Worm (Caenorhabditis elegans): ENCODE measurements around the gene cfz-2.

Gene cfz-2

DNA sequence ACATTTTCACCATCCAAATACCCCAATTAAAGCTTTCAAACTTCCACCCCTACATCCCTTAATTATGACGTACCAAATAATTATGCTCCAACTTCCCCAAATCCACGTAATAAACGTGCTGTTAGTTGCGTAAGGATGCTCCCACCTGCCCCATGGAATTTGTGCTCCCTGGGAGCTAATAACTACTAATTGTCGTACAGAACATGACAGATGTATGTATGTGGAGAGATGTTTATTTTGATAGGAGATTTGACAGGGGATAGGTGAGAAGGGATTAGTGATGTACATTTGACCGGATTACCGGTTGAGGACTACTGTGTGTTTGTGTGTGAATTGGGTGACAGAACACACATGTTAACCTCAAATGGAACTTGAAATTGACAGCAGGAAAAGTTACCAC lies 5.1 kb upstream of the cfz-2 start:
- no peak for TF ChIP-seq sea-2 (GFP tag; optimal IDR thresholded peaks at IDR 0.05)
- no peak for TF ChIP-seq nhr-12 (tag; optimal IDR thresholded peaks at IDR 0.05)
- no peak for TF ChIP-seq nhr-11 (tag; optimal IDR thresholded peaks at IDR 0.05)
- no peak for TF ChIP-seq unc-62 (GFP tag; optimal IDR thresholded peaks at IDR 0.05)
- TF ChIP-seq unc-39 (tag; optimal IDR thresholded peaks at IDR 0.05) = no peak
- no peak for TF ChIP-seq egl-27 (tag; optimal IDR thresholded peaks at IDR 0.05)
- TF ChIP-seq R02D3.7 (tag; optimal IDR thresholded peaks at IDR 0.05) = no peak
- TF ChIP-seq ZK546.5 (tag; optimal IDR thresholded peaks at IDR 0.05) = no peak

DNA sequence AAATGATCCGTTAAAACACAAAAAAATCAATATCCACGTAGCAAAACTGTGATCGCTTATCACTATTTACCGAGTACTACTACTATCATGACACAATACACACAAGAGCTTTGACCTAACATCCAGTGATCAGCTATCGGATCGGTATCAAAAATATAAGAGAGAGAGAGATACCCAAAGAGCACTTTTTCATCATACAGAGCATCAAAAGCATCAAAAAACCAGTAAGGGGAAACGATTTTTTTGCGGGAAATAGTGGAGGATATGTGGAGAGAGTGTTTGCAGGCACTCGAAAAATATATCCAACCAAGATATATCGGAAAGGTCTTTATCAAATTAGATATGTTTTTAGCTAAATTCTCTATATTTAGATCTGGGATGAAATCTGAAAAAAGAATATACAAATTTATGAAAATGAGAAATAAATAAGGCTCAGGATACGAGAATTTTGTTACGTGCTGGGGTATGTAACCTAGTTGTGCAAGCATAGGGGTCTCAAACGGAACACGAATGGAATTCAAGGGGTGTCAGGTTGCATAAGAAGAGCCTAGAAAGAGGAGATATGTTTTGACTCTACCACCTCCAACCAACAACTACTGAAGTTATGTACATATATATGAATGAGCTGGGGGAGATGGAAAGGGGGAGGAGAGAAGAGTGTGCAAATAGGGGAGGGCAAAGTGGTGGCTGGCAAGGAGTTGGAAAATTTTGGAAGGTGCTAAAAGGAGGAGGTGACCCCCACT lies 584 bp upstream of the cfz-2 start:
- no peak for TF ChIP-seq tbx-2 (tag; optimal IDR thresholded peaks at IDR 0.05)
- TF ChIP-seq pha-4 (tag; optimal IDR thresholded peaks at IDR 0.05) = peak; percentile 10

DNA sequence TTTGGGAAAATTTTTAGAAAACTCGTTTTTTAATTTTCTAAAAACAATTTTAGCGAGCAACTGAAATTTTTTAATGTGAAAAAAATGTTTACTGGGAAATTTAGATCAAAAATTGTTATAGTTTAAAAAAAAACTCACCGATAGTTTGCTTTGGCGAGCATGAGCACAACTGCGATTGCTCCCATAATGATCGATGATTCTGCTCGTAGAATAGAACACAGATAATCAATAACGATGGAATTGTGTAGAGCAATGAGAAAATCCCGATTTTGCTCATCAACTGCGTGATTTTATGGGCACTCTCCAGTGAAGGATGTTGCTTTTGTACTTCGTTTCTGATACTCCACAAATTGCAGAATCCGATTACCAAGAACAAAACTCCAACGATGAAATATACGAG lies 2.1 kb downstream of the cfz-2 start:
- TF ChIP-seq tbx-2 (tag; optimal IDR thresholded peaks at IDR 0.05) = no peak
- TF ChIP-seq ceh-16 (tag; optimal IDR thresholded peaks at IDR 0.05) = no peak
- TF ChIP-seq mdl-1 (tag; optimal IDR thresholded peaks at IDR 0.05) = no peak
- TF ChIP-seq nhr-25 (tag; optimal IDR thresholded peaks at IDR 0.05) = no peak
- TF ChIP-seq mml-1 (tag; optimal IDR thresholded peaks at IDR 0.05) = no peak
- no peak for TF ChIP-seq R02D3.7 (tag; optimal IDR thresholded peaks at IDR 0.05)
- no peak for TF ChIP-seq jun-1 (tag; optimal IDR thresholded peaks at IDR 0.05)
- TF ChIP-seq fos-1 (tag; optimal IDR thresholded peaks at IDR 0.05) = no peak
- no peak for TF ChIP-seq nhr-237 (tag; optimal IDR thresholded peaks at IDR 0.05)
- no peak for TF ChIP-seq lin-15B (tag; optimal IDR thresholded peaks at IDR 0.05)
- no peak for TF ChIP-seq ztf-11 (tag; optimal IDR thresholded peaks at IDR 0.05)

DNA sequence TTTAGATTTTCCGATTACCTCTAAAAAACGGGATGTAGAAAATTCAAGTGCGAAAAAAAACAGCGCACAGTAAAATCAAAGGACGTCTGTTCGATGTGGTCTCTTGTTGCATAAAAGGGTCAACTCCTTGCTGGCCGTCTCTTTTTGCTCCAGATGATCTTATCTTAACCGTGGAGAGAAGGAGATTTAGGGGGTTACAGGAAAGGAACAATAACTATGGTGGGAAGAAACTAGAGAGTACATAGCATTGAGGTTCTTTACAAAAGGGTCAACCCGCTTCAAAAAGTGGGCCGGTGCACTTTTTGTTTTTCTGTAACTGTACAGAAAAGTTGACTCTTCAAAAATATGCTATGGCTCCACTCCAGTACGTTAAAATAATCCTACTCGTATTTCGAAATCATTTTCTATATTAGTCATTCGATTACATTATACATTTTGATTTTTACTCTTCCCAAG lies 13.1 kb downstream of the cfz-2 start, which contains the start of the genes T20D4.19 and srj-9:
T20D4.19 (minus strand) TSS at position 101 of the 456 bp plus-strand sequence.
srj-9 (plus strand) TSS at position 406 of the 456 bp plus-strand sequence.
- TF ChIP-seq fkh-2 (tag; optimal IDR thresholded peaks at IDR 0.05) = no peak

DNA sequence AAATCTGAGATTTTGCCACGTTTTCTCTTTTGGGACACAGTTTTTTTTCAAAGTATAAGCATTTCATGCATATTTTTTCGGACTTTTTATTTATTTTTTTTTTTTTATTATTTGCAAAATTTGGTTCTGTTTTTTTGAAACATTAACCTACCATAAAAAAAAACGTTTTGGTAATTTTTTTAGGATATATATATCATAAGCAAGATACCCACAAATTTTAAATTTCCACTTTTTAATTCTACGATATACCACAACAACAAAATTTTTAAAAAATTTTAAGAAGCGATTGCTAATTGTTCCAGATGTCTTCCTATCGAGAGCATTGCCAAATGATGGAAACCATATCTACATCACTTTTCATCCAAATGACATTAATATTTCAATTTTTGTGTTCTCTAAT lies 16.0 kb downstream of the cfz-2 start, which contains the start of gene srab-20:
srab-20 (plus strand) TSS at position 301 of the 400 bp plus-strand sequence.
- TF ChIP-seq aly-2 (tag; optimal IDR thresholded peaks at IDR 0.05) (no peak), lin-15B (tag; optimal IDR thresholded peaks at IDR 0.05) (no peak), daf-12 (tag; optimal IDR thresholded peaks at IDR 0.05) (no peak), fkh-10 (GFP tag; optimal IDR thresholded peaks at IDR 0.05) (no peak), lsy-12 (tag; optimal IDR thresholded peaks at IDR 0.05) (no peak), lin-39 (tag; optimal IDR thresholded peaks at IDR 0.05) (no peak), ceh-28 (tag; optimal IDR thresholded peaks at IDR 0.05) (no peak), ztf-4 (tag; optimal IDR thresholded peaks at IDR 0.05) (no peak), jun-1 (tag; optimal IDR thresholded peaks at IDR 0.05) (no peak), unc-62 (GFP tag; optimal IDR thresholded peaks at IDR 0.05) (no peak), nhr-23 (tag; optimal IDR thresholded peaks at IDR 0.05) (no peak), elt-1 (tag; optimal IDR thresholded peaks at IDR 0.05) (no peak), unc-39 (tag; optimal IDR thresholded peaks at IDR 0.05) (no peak), tbx-2 (tag; optimal IDR thresholded peaks at IDR 0.05) (no peak), nhr-67 (tag; optimal IDR thresholded peaks at IDR 0.05) (no peak), fos-1 (tag; optimal IDR thresholded peaks at IDR 0.05) (no peak)

DNA sequence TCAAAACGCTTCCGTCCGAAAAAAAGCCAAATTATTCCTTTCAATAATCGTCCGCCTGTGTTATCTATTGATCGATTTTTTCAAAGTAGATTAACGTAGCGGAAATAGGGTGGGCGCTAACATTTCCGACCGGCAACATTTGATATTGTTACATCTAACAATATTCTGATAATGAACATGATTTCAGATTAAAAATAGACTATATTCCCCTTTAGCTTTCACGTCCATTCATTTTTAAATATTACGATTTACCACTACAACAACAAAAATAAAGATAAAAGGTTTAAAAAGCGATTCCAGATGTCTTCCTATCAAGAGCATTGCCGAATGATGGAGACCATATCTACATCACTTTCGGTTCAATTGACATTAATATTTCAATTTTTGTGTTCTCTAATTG lies 18.6 kb downstream of the cfz-2 start, which contains the start of gene srab-22:
srab-22 (plus strand) TSS at position 301 of the 400 bp plus-strand sequence.
- TF ChIP-seq skn-1 (tag; optimal IDR thresholded peaks at IDR 0.05) (no peak), daf-12 (tag; optimal IDR thresholded peaks at IDR 0.05) (no peak), nhr-25 (tag; optimal IDR thresholded peaks at IDR 0.05) (no peak), hmg-11 (tag; optimal IDR thresholded peaks at IDR 0.05) (no peak), pha-4 (tag; optimal IDR thresholded peaks at IDR 0.05) (no peak), nhr-67 (tag; optimal IDR thresholded peaks at IDR 0.05) (no peak), ceh-28 (tag; optimal IDR thresholded peaks at IDR 0.05) (no peak), R02D3.7 (tag; optimal IDR thresholded peaks at IDR 0.05) (no peak), snpc-4 (tag; optimal IDR thresholded peaks at IDR 0.05) (no peak), sea-2 (GFP tag; optimal IDR thresholded peaks at IDR 0.05) (no peak), ztf-4 (tag; optimal IDR thresholded peaks at IDR 0.05) (no peak), elt-3 (tag; optimal IDR thresholded peaks at IDR 0.05) (no peak), nhr-28 (tag; optimal IDR thresholded peaks at IDR 0.05) (no peak), nhr-76 (tag; optimal IDR thresholded peaks at IDR 0.05) (no peak), tbx-2 (tag; optimal IDR thresholded peaks at IDR 0.05) (no peak), elt-1 (tag; optimal IDR thresholded peaks at IDR 0.05) (no peak), zag-1 (tag; optimal IDR thresholded peaks at IDR 0.05) (no peak)
